ENCODE assay signal across 4 worm cellular contexts in the genomic region with DNA sequence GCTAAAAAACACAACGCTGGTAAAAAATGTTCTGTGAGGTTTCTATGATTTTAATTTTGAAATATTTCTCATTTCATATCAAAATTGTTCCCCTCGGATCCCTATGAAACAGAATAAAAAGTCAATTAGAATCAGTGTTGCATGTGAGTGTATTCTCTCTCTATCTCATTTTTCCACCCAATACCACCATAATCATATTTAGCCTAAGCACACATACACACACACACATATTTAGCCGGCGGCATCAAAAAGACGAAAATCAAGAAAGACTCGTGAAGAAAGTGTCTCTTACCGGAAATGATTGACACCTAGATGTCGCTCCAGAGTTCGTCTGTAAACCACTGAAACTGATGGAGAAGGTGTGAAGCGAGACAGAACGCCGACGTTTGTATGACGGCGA.
TF ChIP-seq lines count a peak whose summit lies in the region.

No protein-coding gene starts in this region.

TF ChIP-seq in whole organism, L1 larva, 84 proteins besides CTCF, POLR2A, EP300 and RAD21:
- TF ChIP-seq lin-14 (GFP tag; optimal IDR thresholded peaks at IDR 0.05; lab: Kevin White, UChicago) (peak; percentile 30), skn-1 (tag; optimal IDR thresholded peaks at IDR 0.05; lab: Kevin White, UChicago) (no peak)

TF ChIP-seq in whole organism, L4 larva, 104 proteins besides CTCF, POLR2A, EP300 and RAD21:
- TF ChIP-seq dmd-6 (GFP tag; IDR thresholded peaks at IDR 0.05; lab: Robert Waterston, UW) (0 out of 2 replicates have a peak, but pooled peaks have one; percentile 21), unc-130 (GFP tag; optimal IDR thresholded peaks at IDR 0.05; lab: Kevin White, UChicago) (no peak), aly-2 (tag; optimal IDR thresholded peaks at IDR 0.05; lab: Kevin White, UChicago) (no peak), F26F4.8 (GFP tag; conservative IDR thresholded peaks at IDR 0.05; lab: Robert Waterston, UW) (no peak), ama-1 (optimal IDR thresholded peaks at IDR 0.05; lab: Kevin White, UChicago) (no peak), cey-2 (tag; optimal IDR thresholded peaks at IDR 0.05; lab: Kevin White, UChicago; ENCODE audit: borderline replicate concordance, insufficient read depth) (no peak), zfp-2 (tag; optimal IDR thresholded peaks at IDR 0.05; lab: Kevin White, UChicago) (no peak), mxl-2 (GFP tag; conservative IDR thresholded peaks at IDR 0.05; lab: Robert Waterston, UW) (no peak), aha-1 (tag; lab: Kevin White, UChicago) (peak; percentile 72), spr-3 (GFP tag; optimal IDR thresholded peaks at IDR 0.05; lab: Kevin White, UChicago) (no peak)

TF ChIP-seq in whole organism, late embryonic, 69 proteins besides CTCF, POLR2A, EP300 and RAD21:
- TF ChIP-seq zip-5 (tag; optimal IDR thresholded peaks at IDR 0.05; lab: Kevin White, UChicago) (no peak), lin-11 (tag; optimal IDR thresholded peaks at IDR 0.05; lab: Kevin White, UChicago) (no peak), unc-42 (tag; optimal IDR thresholded peaks at IDR 0.05; lab: Kevin White, UChicago) (peak; percentile 84)

TF ChIP-seq in whole organism, mixed stage, embryonic, 35 proteins besides CTCF, POLR2A, EP300 and RAD21:
- TF ChIP-seq mep-1 (tag; optimal IDR thresholded peaks at IDR 0.05; lab: Kevin White, UChicago) (no peak), ces-1 (GFP tag; optimal IDR thresholded peaks at IDR 0.05; lab: Kevin White, UChicago) (peak; percentile 88)

Comparison
In these comparisons a context has a peak if more than half of its experiments do, and no peak if none do; other contexts are left out.
1. Of the 29 proteins assayed by ChIP-seq in both whole organism, L4 larva and whole organism, L1 larva: peak only in whole organism, L4 larva: aha-1; only in whole organism, L1 larva: none; in both: none; in neither: 28.